Worm (Caenorhabditis elegans): ENCODE results near the gene F45E1.1.

ce11 chrX:7956449-7956848 is 47.0 kb upstream of the F45E1.1 start:
- no peak for TF ChIP-seq nhr-76 (tag; optimal IDR thresholded peaks at IDR 0.05)
- TF ChIP-seq nhr-28 (tag; optimal IDR thresholded peaks at IDR 0.05) = no peak
- TF ChIP-seq blmp-1 (tag; optimal IDR thresholded peaks at IDR 0.05) = no peak
- TF ChIP-seq mep-1 (tag; optimal IDR thresholded peaks at IDR 0.05) = no peak
- no peak for TF ChIP-seq unc-62 (GFP tag; optimal IDR thresholded peaks at IDR 0.05)
- no peak for TF ChIP-seq elt-3 (tag; optimal IDR thresholded peaks at IDR 0.05)
- no peak for TF ChIP-seq pha-4 (tag; optimal IDR thresholded peaks at IDR 0.05)

Measured in whole organism, mixed stage, embryonic.